Worm (Caenorhabditis elegans) whole organism, late embryonic: ENCODE results near the gene srw-43.

Source experiments
- F13H6.1 ChIP-seq: sonication (generic microtip); optimal IDR thresholded peaks from 2 replicates; lab custom pipeline; 2016; ENCODE audit warnings: missing genetic modification characterization, missing compliant biosample characterization
- nfya-1 ChIP-seq: sonication (generic microtip); optimal IDR thresholded peaks from 2 replicates; lab custom pipeline; 2017; ENCODE audit warnings: missing genetic modification characterization, mild to moderate bottlenecking, missing compliant biosample characterization, antibody characterized with exemption, moderate library complexity
- pha-4 ChIP-seq: fragments of 150-350 bp; optimal IDR thresholded peaks from 2 replicates; lab custom pipeline; 2018; ENCODE audit warnings: missing biosample characterization, missing genetic modification reagents, missing genetic modification characterization
- pqm-1 ChIP-seq: sonication (generic microtip); optimal IDR thresholded peaks from 2 replicates; lab custom pipeline; 2016; ENCODE audit warnings: missing genetic modification characterization, missing compliant biosample characterization
- unc-86 ChIP-seq: sonication (generic microtip); optimal IDR thresholded peaks from 2 replicates; lab custom pipeline; 2016; ENCODE audit warnings: missing genetic modification characterization, missing compliant biosample characterization
- ztf-16 ChIP-seq: sonication (generic microtip); optimal IDR thresholded peaks from 2 replicates; lab custom pipeline; 2017; ENCODE audit warnings: missing genetic modification characterization, missing compliant biosample characterization

DNA sequence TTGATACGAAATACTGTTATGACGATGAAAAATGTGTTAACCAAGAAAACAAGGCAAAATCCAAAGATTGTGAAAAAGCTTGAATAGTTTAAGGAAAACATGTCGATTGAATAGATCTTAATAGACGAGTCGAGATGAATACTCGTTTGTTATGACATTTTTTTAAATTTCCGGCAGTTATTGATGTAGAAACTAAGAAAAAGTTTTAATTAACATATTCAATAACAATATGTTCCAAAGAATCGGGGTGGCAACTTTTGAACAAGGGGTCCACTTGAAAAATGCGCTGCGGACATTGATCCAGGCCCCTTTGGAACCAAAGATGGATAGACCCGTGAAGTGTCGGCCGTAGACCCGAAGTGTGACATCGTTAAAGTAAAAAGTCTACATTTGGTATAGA is 14.6 kb upstream of the srw-43 start, which contains the start of gene str-61:
- TF ChIP-seq F13H6.1 (tag; lab: Kevin White, UChicago) (no peak), nfya-1 (tag; lab: Kevin White, UChicago) (no peak), pha-4 (no peak), unc-86 (tag; lab: Kevin White, UChicago) (no peak), pqm-1 (tag; lab: Kevin White, UChicago) (no peak), ztf-16 (tag; lab: Kevin White, UChicago) (no peak)
